Fruit fly (Drosophila melanogaster) whole organism, embryonic: ENCODE data around the gene osp.

Experiments used
- Aef1 ChIP-seq: fragments of 200-800 bp; sonication (Bioruptor generic); IDR thresholded peaks from 3 replicates; pipeline ENCODE4 v1.3.6; 2022; ENCODE audit warnings: missing biosample characterization, missing genetic modification characterization
- CG10267 ChIP-seq: fragments of 200-800 bp; sonication (Bioruptor generic); optimal IDR thresholded peaks from 2 replicates; lab custom pipeline; 2018; ENCODE audit warnings: missing biosample characterization, mild to moderate bottlenecking, missing genetic modification characterization, moderate library complexity
- CG10431 ChIP-seq: fragments of 200-800 bp; sonication (Bioruptor generic); optimal IDR thresholded peaks from 3 replicates; lab custom pipeline; 2018; ENCODE audit warnings: missing biosample characterization, mild to moderate bottlenecking, missing genetic modification characterization
- CG11398 ChIP-seq: fragments of 200-800 bp; sonication (Bioruptor generic); optimal IDR thresholded peaks from 2 replicates; lab custom pipeline; 2016; ENCODE audit warnings: missing biosample characterization, missing genetic modification characterization
- CG11456 ChIP-seq: fragments of 200-800 bp; sonication (Bioruptor generic); IDR thresholded peaks from 3 replicates; pipeline ENCODE4 v1.3.6; 2022; ENCODE audit warnings: missing biosample characterization, missing genetic modification characterization
- CG11696 ChIP-seq: fragments of 200-800 bp; sonication (Bioruptor generic); IDR thresholded peaks from 2 replicates; pipeline ENCODE4 v1.3.6; 2022; ENCODE audit warnings: missing biosample characterization, missing genetic modification characterization
- CG14860 ChIP-seq: fragments of 200-800 bp; sonication (Bioruptor generic); IDR thresholded peaks from 3 replicates; pipeline ENCODE4 v1.3.6; 2022; ENCODE audit warnings: missing biosample characterization, missing genetic modification characterization; ENCODE audit not compliant: partially characterized antibody
- CG1529 ChIP-seq: fragments of 200-800 bp; sonication (Bioruptor generic); optimal IDR thresholded peaks from 3 replicates; lab custom pipeline; 2018; ENCODE audit warnings: missing biosample characterization, missing genetic modification characterization
- CG1647 ChIP-seq: fragments of 200-800 bp; sonication (Bioruptor generic); optimal IDR thresholded peaks from 3 replicates; lab custom pipeline; 2016; ENCODE audit warnings: missing biosample characterization, missing genetic modification characterization
- CG16863 ChIP-seq: fragments of 200-800 bp; sonication (Bioruptor generic); optimal IDR thresholded peaks from 3 replicates; lab custom pipeline; 2016; ENCODE audit warnings: missing biosample characterization, missing genetic modification characterization
- CG2199 ChIP-seq: fragments of 200-800 bp; sonication (Bioruptor generic); IDR thresholded peaks from 3 replicates; pipeline ENCODE4 v1.3.6; 2022; ENCODE audit warnings: missing biosample characterization, missing genetic modification characterization
- CG2875 ChIP-seq: fragments of 200-800 bp; sonication (Bioruptor generic); optimal IDR thresholded peaks from 2 replicates; lab custom pipeline; 2017; ENCODE audit warnings: missing biosample characterization, mild to moderate bottlenecking, missing genetic modification characterization, missing genetic modification reagents
- CG30020 ChIP-seq: fragments of 200-800 bp; optimal IDR thresholded peaks from 2 replicates; lab custom pipeline; 2019; ENCODE audit warnings: missing biosample characterization, mild to moderate bottlenecking, missing genetic modification characterization, moderate library complexity
- CG31224 ChIP-seq: fragments of 200-800 bp; sonication (Bioruptor generic); IDR thresholded peaks from 2 replicates; pipeline ENCODE4 v1.3.6; 2022; ENCODE audit warnings: missing biosample characterization, missing genetic modification characterization
- CG32772 ChIP-seq: fragments of 200-800 bp; sonication (Bioruptor generic); IDR thresholded peaks from 2 replicates; pipeline ENCODE4 v1.3.6; 2022; ENCODE audit warnings: missing biosample characterization, missing genetic modification characterization
- CG3726 ChIP-seq: fragments of 200-800 bp; sonication (Bioruptor generic); IDR thresholded peaks from 3 replicates; pipeline ENCODE4, ENCODE4 v1.3.6; 2022; ENCODE audit warnings: missing biosample characterization, missing genetic modification characterization
- CG3838 ChIP-seq: fragments of 200-800 bp; sonication (Bioruptor generic); optimal IDR thresholded peaks from 3 replicates; lab custom pipeline; 2016; ENCODE audit warnings: missing biosample characterization, missing genetic modification characterization
- CG4360 ChIP-seq: fragments of 200-800 bp; sonication (Bioruptor generic); IDR thresholded peaks from 2 replicates; pipeline ENCODE4 v1.3.6; 2022; ENCODE audit warnings: missing biosample characterization, missing genetic modification characterization
- CG6175 ChIP-seq: fragments of 200-800 bp; sonication (Bioruptor generic); IDR thresholded peaks from 3 replicates; pipeline ENCODE4 v1.3.6; 2022; ENCODE audit warnings: missing biosample characterization, missing genetic modification characterization
- CG7372 ChIP-seq: fragments of 200-800 bp; sonication (Bioruptor generic); IDR thresholded peaks from 2 replicates; pipeline ENCODE4 v1.3.6; 2022; ENCODE audit warnings: missing biosample characterization, missing genetic modification characterization
- CG7745 ChIP-seq: fragments of 200-800 bp; sonication (Bioruptor generic); optimal IDR thresholded peaks from 2 replicates; lab custom pipeline; 2018; ENCODE audit warnings: missing biosample characterization, mild to moderate bottlenecking, missing genetic modification characterization, moderate library complexity
- Chrac-16 ChIP-seq: fragments of 200-800 bp; sonication (Bioruptor generic); optimal IDR thresholded peaks from 3 replicates; lab custom pipeline; 2016; ENCODE audit warnings: missing biosample characterization, missing genetic modification characterization
- CkIIα-i1 ChIP-seq: fragments of 200-800 bp; sonication (Bioruptor generic); IDR thresholded peaks from 2 replicates; pipeline ENCODE4 v1.3.6; 2022; ENCODE audit warnings: missing biosample characterization, missing genetic modification characterization
- D19A ChIP-seq: fragments of 200-800 bp; optimal IDR thresholded peaks from 3 replicates; lab custom pipeline; 2019; ENCODE audit warnings: missing biosample characterization, mild to moderate bottlenecking, missing genetic modification characterization, moderate library complexity
- Dip3 ChIP-seq: fragments of 200-800 bp; sonication (Bioruptor generic); optimal IDR thresholded peaks from 3 replicates; lab custom pipeline; 2016; ENCODE audit warnings: missing biosample characterization, missing genetic modification characterization
- Fer1 ChIP-seq: fragments of 200-800 bp; sonication (Bioruptor generic); optimal IDR thresholded peaks from 2 replicates; lab custom pipeline; 2017; ENCODE audit warnings: missing biosample characterization, mild to moderate bottlenecking, missing genetic modification characterization
- Fer2 ChIP-seq: fragments of 200-800 bp; sonication (Bioruptor generic); optimal IDR thresholded peaks from 2 replicates; lab custom pipeline; 2018; ENCODE audit warnings: missing biosample characterization, mild to moderate bottlenecking, missing genetic modification characterization, moderate library complexity
- Gug ChIP-seq: fragments of 200-800 bp; sonication (Bioruptor generic); IDR thresholded peaks from 4 replicates; pipeline ENCODE4 v1.3.6; 2022; ENCODE audit warnings: missing biosample characterization, missing genetic modification characterization
- HmgZ ChIP-seq: fragments of 200-800 bp; sonication (Bioruptor generic); optimal IDR thresholded peaks from 2 replicates; lab custom pipeline; 2018; ENCODE audit warnings: missing biosample characterization, mild to moderate bottlenecking, missing genetic modification characterization
- Meics ChIP-seq: fragments of 200-800 bp; sonication (Bioruptor generic); optimal IDR thresholded peaks from 2 replicates; lab custom pipeline; 2017; ENCODE audit warnings: missing biosample characterization, mild to moderate bottlenecking, missing genetic modification characterization
- Mrtf ChIP-seq: fragments of 200-800 bp; sonication (Bioruptor generic); IDR thresholded peaks from 3 replicates; pipeline ENCODE4 v1.3.6; 2022; ENCODE audit warnings: missing biosample characterization, missing genetic modification characterization
- Ssrp ChIP-seq: fragments of 200-800 bp; sonication (Bioruptor generic); optimal IDR thresholded peaks from 2 replicates; lab custom pipeline; 2018; ENCODE audit warnings: missing biosample characterization, mild to moderate bottlenecking, missing genetic modification characterization, moderate library complexity
- YL-1 ChIP-seq: fragments of 200-800 bp; sonication (Bioruptor generic); optimal IDR thresholded peaks from 3 replicates; lab custom pipeline; 2017; ENCODE audit warnings: missing biosample characterization, mild to moderate bottlenecking, missing genetic modification characterization
- dati ChIP-seq: fragments of 200-800 bp; sonication (Bioruptor generic); IDR thresholded peaks from 2 replicates; pipeline ENCODE4 v1.3.6; 2022; ENCODE audit warnings: missing biosample characterization, missing genetic modification characterization
- dimm ChIP-seq: fragments of 200-800 bp; sonication (Bioruptor generic); IDR thresholded peaks from 2 replicates; pipeline ENCODE4 v1.3.6; 2022; ENCODE audit warnings: missing biosample characterization, missing genetic modification characterization
- dm ChIP-seq: fragments of 200-800 bp; sonication (Bioruptor generic); optimal IDR thresholded peaks from 3 replicates; lab custom pipeline; 2016; ENCODE audit warnings: missing biosample characterization, missing genetic modification characterization
- fd96Cb ChIP-seq: fragments of 200-800 bp; sonication (Bioruptor generic); optimal IDR thresholded peaks from 2 replicates; lab custom pipeline; 2018; ENCODE audit warnings: missing biosample characterization, mild to moderate bottlenecking, missing genetic modification characterization, moderate library complexity
- gem ChIP-seq: fragments of 200-800 bp; sonication (Bioruptor generic); optimal IDR thresholded peaks from 2 replicates; lab custom pipeline; 2019; ENCODE audit warnings: missing biosample characterization, mild to moderate bottlenecking, missing genetic modification characterization, moderate library complexity
- gt ChIP-seq: fragments of 200-800 bp; sonication (Bioruptor generic); IDR thresholded peaks from 2 replicates; pipeline ENCODE4 v1.3.6; 2022; ENCODE audit warnings: missing biosample characterization, missing genetic modification characterization
- inv ChIP-seq: fragments of 200-800 bp; sonication (Bioruptor generic); IDR thresholded peaks from 2 replicates; pipeline ENCODE4 v1.3.6; 2022; ENCODE audit warnings: missing biosample characterization, missing genetic modification characterization; ENCODE audit not compliant: partially characterized antibody
- kah ChIP-seq: fragments of 200-800 bp; sonication (Bioruptor generic); optimal IDR thresholded peaks from 2 replicates; lab custom pipeline; 2018; ENCODE audit warnings: missing biosample characterization, mild to moderate bottlenecking, missing genetic modification characterization
- pfk ChIP-seq: fragments of 200-800 bp; sonication (Bioruptor generic); optimal IDR thresholded peaks from 2 replicates; lab custom pipeline; 2018; ENCODE audit warnings: missing biosample characterization, mild to moderate bottlenecking, missing genetic modification characterization, moderate library complexity
- pzg ChIP-seq: fragments of 200-800 bp; sonication (Bioruptor generic); optimal IDR thresholded peaks from 3 replicates; lab custom pipeline; 2018; ENCODE audit warnings: missing biosample characterization, mild to moderate bottlenecking, missing genetic modification characterization, moderate library complexity
- ranshi ChIP-seq: fragments of 200-800 bp; sonication (Bioruptor generic); IDR thresholded peaks from 2 replicates; pipeline ENCODE4 v1.3.6; 2022; ENCODE audit warnings: missing biosample characterization, missing genetic modification characterization
- sim ChIP-seq: fragments of 200-800 bp; sonication (Bioruptor generic); IDR thresholded peaks from 2 replicates; pipeline ENCODE4 v1.3.6; 2022; ENCODE audit warnings: missing biosample characterization, missing genetic modification characterization
- so ChIP-seq: fragments of 200-800 bp; sonication (Bioruptor generic); IDR thresholded peaks from 3 replicates; pipeline ENCODE4 v1.3.6; 2022; ENCODE audit warnings: missing biosample characterization, missing genetic modification characterization
- sug ChIP-seq: fragments of 200-800 bp; optimal IDR thresholded peaks from 2 replicates; lab custom pipeline; 2019; ENCODE audit warnings: missing biosample characterization, mild to moderate bottlenecking, missing genetic modification characterization, moderate library complexity
- tin ChIP-seq: fragments of 200-800 bp; sonication (Bioruptor generic); optimal IDR thresholded peaks from 3 replicates; lab custom pipeline; 2016; ENCODE audit warnings: missing biosample characterization, missing genetic modification characterization
- toy ChIP-seq: fragments of 200-800 bp; sonication (Bioruptor generic); IDR thresholded peaks from 2 replicates; pipeline ENCODE4 v1.3.6; 2022; ENCODE audit warnings: missing biosample characterization, missing genetic modification characterization
- usp ChIP-seq: fragments of >200 bp; optimal IDR thresholded peaks from 2 replicates; lab custom pipeline; 2017; ENCODE audit warnings: missing biosample characterization, missing genetic modification characterization
- zfh1 ChIP-seq: fragments of 200-800 bp; sonication (Bioruptor generic); IDR thresholded peaks from 3 replicates; pipeline ENCODE4 v1.3.6; 2022; ENCODE audit warnings: missing biosample characterization, missing genetic modification characterization

Gene osp

dm6 chr2L:14706194-14706593 is 17.1 kb upstream of the osp start (continued):
- TF ChIP-seq Meics (GFP tag; lab: Kevin White, UChicago) = peak; percentile 81
- TF ChIP-seq Mrtf (GFP tag; lab: Robert Waterston, UW) = peak; percentile 79; the same call in 2 of the 3 replicates
- TF ChIP-seq CG2199 (GFP tag; lab: Robert Waterston, UW) = peak; percentile 95
- 0 out of 2 replicates have a peak, but pooled peaks have one; percentile 7 for TF ChIP-seq CG31224
- peak; percentile 89 for TF ChIP-seq tin
- peak; percentile 69 for TF ChIP-seq gem (tag; lab: Kevin White, UChicago)
- TF ChIP-seq Dip3 (GFP tag; lab: Kevin White, UChicago) = peak; percentile 46
- TF ChIP-seq dimm (GFP tag; lab: Robert Waterston, UW) = peak; percentile 29; the same call in 1 of the 2 replicates
- TF ChIP-seq CG2875 (GFP tag; lab: Kevin White, UChicago) = peak; percentile 47
- TF ChIP-seq kah = no peak
- peak; percentile 33 for TF ChIP-seq Fer2
- TF ChIP-seq dm (GFP tag; lab: Kevin White, UChicago) = peak; percentile 26
- peak; percentile 69 for TF ChIP-seq sug (tag; lab: Kevin White, UChicago)
- no peak for TF ChIP-seq YL-1 (GFP tag; lab: Kevin White, UChicago)
- no peak for TF ChIP-seq CG7745 (tag; lab: Kevin White, UChicago)
- TF ChIP-seq usp (GFP tag; lab: Kevin White, UChicago) = no peak
- TF ChIP-seq sim (GFP tag; lab: Robert Waterston, UW) = no peak
- TF ChIP-seq CG11456 (GFP tag; lab: Robert Waterston, UW) = peak; percentile 97
- peak; percentile 9 for TF ChIP-seq Ssrp (tag; lab: Kevin White, UChicago)
- no peak for TF ChIP-seq CkIIα-i1 (GFP tag; lab: Robert Waterston, UW)
- TF ChIP-seq CG32772 (GFP tag; lab: Robert Waterston, UW) = peak; percentile 77
- TF ChIP-seq so (GFP tag; lab: Robert Waterston, UW) = peak; percentile 35; the same call in 1 of the 3 replicates
- TF ChIP-seq CG11696 (GFP tag; lab: Robert Waterston, UW) = 0 out of 2 replicates have a peak, but pooled peaks have one; percentile 28
- peak; percentile 73 for TF ChIP-seq CG10267 (tag; lab: Kevin White, UChicago)
- TF ChIP-seq CG3726 (GFP tag; lab: Robert Waterston, UW) = 0 out of 3 replicates have a peak, but pooled peaks have one; percentile 33
- TF ChIP-seq ranshi (GFP tag; lab: Robert Waterston, UW) = peak; percentile 52
- TF ChIP-seq CG16863 (GFP tag; lab: Kevin White, UChicago) = peak; percentile 69
- peak; percentile 72 for TF ChIP-seq Chrac-16 (GFP tag; lab: Kevin White, UChicago)
- peak; percentile 40; the same call in 1 of the 2 replicates for TF ChIP-seq CG7372
- peak; percentile 25; the same call in 1 of the 2 replicates for TF ChIP-seq gt (GFP tag; lab: Robert Waterston, UW)
- 0 out of 3 replicates have a peak, but pooled peaks have one; percentile 29 for TF ChIP-seq CG6175
- no peak for TF ChIP-seq CG3838 (GFP tag; lab: Kevin White, UChicago)
- TF ChIP-seq fd96Cb = peak; percentile 58
- TF ChIP-seq Aef1 (GFP tag; lab: Robert Waterston, UW) = peak; percentile 63; the same call in 2 of the 3 replicates
- TF ChIP-seq Fer1 (GFP tag; lab: Kevin White, UChicago) = peak; percentile 61
- peak; percentile 44 for TF ChIP-seq D19A (tag; lab: Kevin White, UChicago)
- TF ChIP-seq Gug = peak; percentile 63; the same call in 3 of the 4 replicates
- TF ChIP-seq CG14860 (GFP tag; lab: Robert Waterston, UW) = no peak
- TF ChIP-seq HmgZ = peak; percentile 74
- no peak for TF ChIP-seq CG10431 (GFP tag; lab: Kevin White, UChicago)
- no peak for TF ChIP-seq CG30020
- peak; percentile 8 for TF ChIP-seq pzg (GFP tag; lab: Kevin White, UChicago)
- peak; percentile 7 for TF ChIP-seq CG11398 (GFP tag; lab: Kevin White, UChicago)
- TF ChIP-seq dati (GFP tag; lab: Robert Waterston, UW) = no peak
- TF ChIP-seq zfh1 (GFP tag; lab: Robert Waterston, UW) = peak; percentile 86
- TF ChIP-seq CG1529 = no peak
- TF ChIP-seq CG4360 (GFP tag; lab: Robert Waterston, UW) = peak; percentile 31; the same call in 1 of the 2 replicates
- TF ChIP-seq inv (GFP tag; lab: Robert Waterston, UW) = no peak; the same call in 1 of the 2 replicates
- TF ChIP-seq toy (GFP tag; lab: Robert Waterston, UW) = no peak; the same call in 1 of the 2 replicates
- peak; percentile 39 for TF ChIP-seq pfk
- TF ChIP-seq CG1647 (GFP tag; lab: Kevin White, UChicago) = peak; percentile 52
